Worm (Caenorhabditis elegans): Measurements from ENCODE around the gene F27C8.2.

The F27C8.2 gene

ce11 chrIV:9625829-9626228, 29.7 kb downstream of the F27C8.2 start:
- TF ChIP-seq tbx-37 (GFP tag; conservative IDR thresholded peaks at IDR 0.05) = no peak
- TF ChIP-seq F13C5.2 (tag; optimal IDR thresholded peaks at IDR 0.05) = no peak
- TF ChIP-seq ceh-13 (GFP tag; optimal IDR thresholded peaks at IDR 0.05) = no peak
- no peak for TF ChIP-seq hmg-4 (GFP tag; optimal IDR thresholded peaks at IDR 0.05)
- TF ChIP-seq ceh-36 (tag; optimal IDR thresholded peaks at IDR 0.05) = no peak
- no peak for TF ChIP-seq scrt-1 (GFP tag; IDR thresholded peaks at IDR 0.05)

ce11 chrIV:9627033-9627432, 30.9 kb downstream of the F27C8.2 start:
- TF ChIP-seq sea-1 (GFP tag; conservative IDR thresholded peaks at IDR 0.05) (no peak), hmg-4 (GFP tag; optimal IDR thresholded peaks at IDR 0.05) (no peak), pes-1 (GFP tag; IDR thresholded peaks at IDR 0.05) (no peak), F13C5.2 (tag; optimal IDR thresholded peaks at IDR 0.05) (no peak), ama-1 (optimal IDR thresholded peaks at IDR 0.05) (no peak), flt-1 (GFP tag; IDR thresholded peaks at IDR 0.05) (no peak), ceh-13 (GFP tag; optimal IDR thresholded peaks at IDR 0.05) (no peak), ets-7 (tag; optimal IDR thresholded peaks at IDR 0.05) (no peak), aly-1 (tag; optimal IDR thresholded peaks at IDR 0.05) (no peak), tra-4 (tag; optimal IDR thresholded peaks at IDR 0.05) (no peak), tbx-11 (GFP tag; IDR thresholded peaks at IDR 0.05) (no peak), B0310.2 (tag; optimal IDR thresholded peaks at IDR 0.05) (no peak), ceh-36 (tag; optimal IDR thresholded peaks at IDR 0.05) (no peak), scrt-1 (GFP tag; IDR thresholded peaks at IDR 0.05) (no peak), tbx-37 (GFP tag; conservative IDR thresholded peaks at IDR 0.05) (no peak), hnd-1 (tag; optimal IDR thresholded peaks at IDR 0.05) (no peak), hmbx-1 (tag; optimal IDR thresholded peaks at IDR 0.05) (no peak)

- TF ChIP-seq tbx-37 (GFP tag; conservative IDR thresholded peaks at IDR 0.05) (no peak), hnd-1 (tag; optimal IDR thresholded peaks at IDR 0.05) (no peak)
Measured at ce11 chrIV:9631579-9631978, 35.4 kb downstream of the F27C8.2 start.

- TF ChIP-seq hmg-4 (GFP tag; optimal IDR thresholded peaks at IDR 0.05) = no peak
- no peak for TF ChIP-seq ceh-36 (tag; optimal IDR thresholded peaks at IDR 0.05)
- TF ChIP-seq sea-1 (GFP tag; conservative IDR thresholded peaks at IDR 0.05) = no peak
- no peak for TF ChIP-seq B0310.2 (tag; optimal IDR thresholded peaks at IDR 0.05)
- TF ChIP-seq F13C5.2 (tag; optimal IDR thresholded peaks at IDR 0.05) = no peak
- TF ChIP-seq tbx-11 (GFP tag; IDR thresholded peaks at IDR 0.05) = no peak
- no peak for TF ChIP-seq hnd-1 (tag; optimal IDR thresholded peaks at IDR 0.05)
- no peak for TF ChIP-seq pes-1 (GFP tag; IDR thresholded peaks at IDR 0.05)
- no peak for TF ChIP-seq tbx-37 (GFP tag; conservative IDR thresholded peaks at IDR 0.05)
- TF ChIP-seq tra-4 (tag; optimal IDR thresholded peaks at IDR 0.05) = no peak
- no peak for TF ChIP-seq ceh-13 (GFP tag; optimal IDR thresholded peaks at IDR 0.05)
- TF ChIP-seq flt-1 (GFP tag; IDR thresholded peaks at IDR 0.05) = no peak
- no peak for TF ChIP-seq ama-1 (optimal IDR thresholded peaks at IDR 0.05)
- TF ChIP-seq hmbx-1 (tag; optimal IDR thresholded peaks at IDR 0.05) = no peak
- no peak for TF ChIP-seq ets-7 (tag; optimal IDR thresholded peaks at IDR 0.05)
- TF ChIP-seq scrt-1 (GFP tag; IDR thresholded peaks at IDR 0.05) = no peak
- TF ChIP-seq aly-1 (tag; optimal IDR thresholded peaks at IDR 0.05) = no peak
Measured at ce11 chrIV:9632094-9632493, 35.9 kb downstream of the F27C8.2 start.

- TF ChIP-seq sea-1 (GFP tag; conservative IDR thresholded peaks at IDR 0.05) (no peak), aly-1 (tag; optimal IDR thresholded peaks at IDR 0.05) (no peak), pes-1 (GFP tag; IDR thresholded peaks at IDR 0.05) (no peak), hnd-1 (tag; optimal IDR thresholded peaks at IDR 0.05) (no peak), tbx-11 (GFP tag; IDR thresholded peaks at IDR 0.05) (no peak), hmg-4 (GFP tag; optimal IDR thresholded peaks at IDR 0.05) (no peak), ama-1 (optimal IDR thresholded peaks at IDR 0.05) (no peak), ceh-36 (tag; optimal IDR thresholded peaks at IDR 0.05) (no peak), tbx-37 (GFP tag; conservative IDR thresholded peaks at IDR 0.05) (no peak), ets-7 (tag; optimal IDR thresholded peaks at IDR 0.05) (no peak), B0310.2 (tag; optimal IDR thresholded peaks at IDR 0.05) (no peak), flt-1 (GFP tag; IDR thresholded peaks at IDR 0.05) (no peak), hmbx-1 (tag; optimal IDR thresholded peaks at IDR 0.05) (no peak), scrt-1 (GFP tag; IDR thresholded peaks at IDR 0.05) (no peak), ceh-13 (GFP tag; optimal IDR thresholded peaks at IDR 0.05) (no peak), tra-4 (tag; optimal IDR thresholded peaks at IDR 0.05) (no peak), F13C5.2 (tag; optimal IDR thresholded peaks at IDR 0.05) (no peak)
Measured at ce11 chrIV:9632966-9633494, 36.9 kb downstream of the F27C8.2 start.

- no peak for TF ChIP-seq aly-1 (tag; optimal IDR thresholded peaks at IDR 0.05)
- no peak for TF ChIP-seq hmg-4 (GFP tag; optimal IDR thresholded peaks at IDR 0.05)
- no peak for TF ChIP-seq ceh-36 (tag; optimal IDR thresholded peaks at IDR 0.05)
Measured at ce11 chrIV:9633889-9634288, 37.7 kb downstream of the F27C8.2 start.

ce11 chrIV:9634848-9635247, 38.7 kb downstream of the F27C8.2 start, which contains the start of gene mca-1:
TSS of gene mca-1 (minus strand) at chrIV:9634948.
- TF ChIP-seq sea-1 (GFP tag; conservative IDR thresholded peaks at IDR 0.05) (no peak), ama-1 (optimal IDR thresholded peaks at IDR 0.05) (no peak), pes-1 (GFP tag; IDR thresholded peaks at IDR 0.05) (no peak), tbx-11 (GFP tag; IDR thresholded peaks at IDR 0.05) (no peak), aly-1 (tag; optimal IDR thresholded peaks at IDR 0.05) (no peak), ets-7 (tag; optimal IDR thresholded peaks at IDR 0.05) (no peak), ceh-36 (tag; optimal IDR thresholded peaks at IDR 0.05) (no peak), flt-1 (GFP tag; IDR thresholded peaks at IDR 0.05) (no peak), scrt-1 (GFP tag; IDR thresholded peaks at IDR 0.05) (no peak), tbx-37 (GFP tag; conservative IDR thresholded peaks at IDR 0.05) (no peak), B0310.2 (tag; optimal IDR thresholded peaks at IDR 0.05) (no peak), tra-4 (tag; optimal IDR thresholded peaks at IDR 0.05) (no peak)

ce11 chrIV:9641925-9642324, 45.8 kb downstream of the F27C8.2 start, which contains the start of gene del-2:
TSS of gene del-2 (minus strand) at chrIV:9642025.
- no peak for TF ChIP-seq pes-1 (GFP tag; IDR thresholded peaks at IDR 0.05)
- TF ChIP-seq ets-7 (tag; optimal IDR thresholded peaks at IDR 0.05) = no peak

Measured in whole organism, early embryonic.